Worm (Caenorhabditis elegans): Measurements from ENCODE around the gene Y14H12A.1.

DNA sequence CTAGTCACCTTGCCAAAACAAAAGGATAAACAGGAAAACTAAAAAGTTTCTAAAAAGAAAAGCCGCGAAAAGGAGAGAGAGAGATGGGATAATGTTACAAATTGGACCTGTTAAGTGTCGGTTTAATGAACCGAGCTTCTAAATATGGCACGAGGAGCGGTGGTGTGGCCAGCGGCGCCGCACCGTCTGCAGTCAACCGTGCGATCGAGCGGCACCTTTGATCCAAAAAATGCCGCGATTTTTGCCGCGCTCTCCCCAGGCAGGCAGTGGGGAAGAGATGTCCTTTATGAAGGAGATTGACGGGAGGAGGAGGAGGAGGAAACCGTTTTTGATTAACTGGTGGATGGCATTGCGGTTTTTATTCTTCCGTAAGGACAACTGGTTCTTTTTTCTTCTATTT is 12.6 kb upstream of the Y14H12A.1 start:
- TF ChIP-seq ets-7 (tag; optimal IDR thresholded peaks at IDR 0.05) = no peak
- TF ChIP-seq ama-1 (optimal IDR thresholded peaks at IDR 0.05) = no peak
- TF ChIP-seq F13C5.2 (tag; optimal IDR thresholded peaks at IDR 0.05) = no peak
- no peak for TF ChIP-seq B0310.2 (tag; optimal IDR thresholded peaks at IDR 0.05)
- TF ChIP-seq aly-1 (tag; optimal IDR thresholded peaks at IDR 0.05) = no peak
- TF ChIP-seq hnd-1 (tag; optimal IDR thresholded peaks at IDR 0.05) = no peak
- no peak for TF ChIP-seq sea-1 (GFP tag; conservative IDR thresholded peaks at IDR 0.05)
- TF ChIP-seq flt-1 (GFP tag; IDR thresholded peaks at IDR 0.05) = no peak
- no peak for TF ChIP-seq tbx-11 (GFP tag; IDR thresholded peaks at IDR 0.05)
- TF ChIP-seq ceh-13 (GFP tag; optimal IDR thresholded peaks at IDR 0.05) = no peak
- no peak for TF ChIP-seq tra-4 (tag; optimal IDR thresholded peaks at IDR 0.05)
- TF ChIP-seq pes-1 (GFP tag; IDR thresholded peaks at IDR 0.05) = no peak
